Fruit fly (Drosophila melanogaster): ENCODE measurements around the gene Wnt5.
A peak's percentile ranks its signal among the peaks of the same experiment; 100 is the strongest.

The Wnt5 gene

dm6 chrX:18546785-18547184 is 41.6 kb upstream of the Wnt5 start (continued):
- TF ChIP-seq CG4854 (GFP tag; optimal IDR thresholded peaks at IDR 0.05), result peak; percentile 46
- peak; percentile 77 for TF ChIP-seq CG10366 (GFP tag; IDR thresholded peaks at IDR 0.05)
- TF ChIP-seq CG10462 (GFP tag; optimal IDR thresholded peaks at IDR 0.05), result peak; percentile 28
- TF ChIP-seq ttk (GFP tag; IDR thresholded peaks at IDR 0.05), result peak; percentile 79
- TF ChIP-seq Trl (optimal IDR thresholded peaks at IDR 0.05), result no peak
- peak; percentile 70 for TF ChIP-seq Trl (GFP tag; optimal IDR thresholded peaks at IDR 0.05)
- TF ChIP-seq CG9727 (GFP tag; optimal IDR thresholded peaks at IDR 0.05), result peak; percentile 68
- TF ChIP-seq E2f2 (GFP tag; IDR thresholded peaks at IDR 0.05), result peak; percentile 53
- TF ChIP-seq BtbVII (GFP tag; optimal IDR thresholded peaks at IDR 0.05), result peak; percentile 58
- TF ChIP-seq zf30C (GFP tag; optimal IDR thresholded peaks at IDR 0.05), result no peak
- peak; percentile 60 for TF ChIP-seq CG9437 (GFP tag; optimal IDR thresholded peaks at IDR 0.05)
- peak; percentile 56 for TF ChIP-seq CG10959 (GFP tag; IDR thresholded peaks at IDR 0.05)
- TF ChIP-seq Myb (GFP tag; optimal IDR thresholded peaks at IDR 0.05), result peak; percentile 57
- peak; percentile 82 for TF ChIP-seq esg (GFP tag; conservative IDR thresholded peaks at IDR 0.05)
- no peak for TF ChIP-seq chinmo (GFP tag; IDR thresholded peaks at IDR 0.05; ENCODE audit: partially characterized antibody)
- peak; percentile 79 for TF ChIP-seq Nf-YA (GFP tag; IDR thresholded peaks at IDR 0.05)
- peak; percentile 68 for TF ChIP-seq Taf1 (GFP tag; IDR thresholded peaks at IDR 0.05)
- no peak for TF ChIP-seq CG15479 (GFP tag; optimal IDR thresholded peaks at IDR 0.05)
- TF ChIP-seq CG6765 (GFP tag; optimal IDR thresholded peaks at IDR 0.05), result peak; percentile 33
- peak; percentile 60 for TF ChIP-seq CG15696 (tag; optimal IDR thresholded peaks at IDR 0.05)
- peak; percentile 71 for TF ChIP-seq ssp (GFP tag; IDR thresholded peaks at IDR 0.05)
- peak; percentile 85 for TF ChIP-seq sisA (GFP tag; IDR thresholded peaks at IDR 0.05)
- peak; percentile 81 for TF ChIP-seq klu (GFP tag; IDR thresholded peaks at IDR 0.05)
- TF ChIP-seq unpg (GFP tag; optimal IDR thresholded peaks at IDR 0.05), result peak; percentile 82
- no peak for TF ChIP-seq CG6254 (GFP tag; optimal IDR thresholded peaks at IDR 0.05)
- TF ChIP-seq CG9797 (GFP tag; optimal IDR thresholded peaks at IDR 0.05), result no peak
- TF ChIP-seq pfk (GFP tag; optimal IDR thresholded peaks at IDR 0.05), result no peak
- peak; percentile 67; the same call in 2 of the 3 replicates for TF ChIP-seq ken (GFP tag; IDR thresholded peaks at IDR 0.05)
- TF ChIP-seq trem (tag; optimal IDR thresholded peaks at IDR 0.05), result no peak
- TF ChIP-seq Hsf (GFP tag; optimal IDR thresholded peaks at IDR 0.05), result peak; percentile 76
- TF ChIP-seq NFAT (GFP tag; IDR thresholded peaks at IDR 0.05), result peak; percentile 86
- no peak for TF ChIP-seq sim (GFP tag; IDR thresholded peaks at IDR 0.05)
- peak; percentile 88 for TF ChIP-seq CG11504 (tag; optimal IDR thresholded peaks at IDR 0.05)
- peak; percentile 74 for TF ChIP-seq Oaz (GFP tag; IDR thresholded peaks at IDR 0.05)
- no peak for TF ChIP-seq CG2202 (tag; optimal IDR thresholded peaks at IDR 0.05)
- TF ChIP-seq CG31365 (tag; optimal IDR thresholded peaks at IDR 0.05), result peak; percentile 28
- TF ChIP-seq D19B (GFP tag; optimal IDR thresholded peaks at IDR 0.05), result peak; percentile 52
- TF ChIP-seq CG10565 (GFP tag; optimal IDR thresholded peaks at IDR 0.05), result no peak
- peak; percentile 64 for TF ChIP-seq CG13894 (tag; optimal IDR thresholded peaks at IDR 0.05)
- peak; percentile 62 for TF ChIP-seq CG4424 (GFP tag; optimal IDR thresholded peaks at IDR 0.05)
- TF ChIP-seq Scr (GFP tag; IDR thresholded peaks at IDR 0.05; ENCODE audit: partially characterized antibody), result no peak
- peak; percentile 87 for TF ChIP-seq Oli (tag; optimal IDR thresholded peaks at IDR 0.05)
- TF ChIP-seq CG8924 (tag; optimal IDR thresholded peaks at IDR 0.05), result peak; percentile 74
- TF ChIP-seq CG2120 (GFP tag; optimal IDR thresholded peaks at IDR 0.05), result peak; percentile 88
- TF ChIP-seq Xrp1 (GFP tag; IDR thresholded peaks at IDR 0.05), result peak; percentile 85
- peak; percentile 58; the same call in 1 of the 2 replicates for TF ChIP-seq bowl (GFP tag; IDR thresholded peaks at IDR 0.05)
- peak; percentile 72 for TF ChIP-seq oc (tag; optimal IDR thresholded peaks at IDR 0.05)
- peak; percentile 52 for TF ChIP-seq odd (GFP tag; optimal IDR thresholded peaks at IDR 0.05)
- no peak for TF ChIP-seq TFAM (GFP tag; optimal IDR thresholded peaks at IDR 0.05)
- peak; percentile 53 for TF ChIP-seq CG10209 (GFP tag; optimal IDR thresholded peaks at IDR 0.05)
- peak; percentile 84 for TF ChIP-seq stc (GFP tag; IDR thresholded peaks at IDR 0.05)
- peak; percentile 84 for TF ChIP-seq CG7839 (tag; optimal IDR thresholded peaks at IDR 0.05)

Measured in whole organism, embryonic.